Fruit fly (Drosophila melanogaster): ENCODE measurements around the gene CG6441.

- TF ChIP-seq CG15336 (GFP tag; IDR thresholded peaks at IDR 0.05) (no peak), CG16779 (tag; optimal IDR thresholded peaks at IDR 0.05) (no peak), acj6 (GFP tag; optimal IDR thresholded peaks at IDR 0.05) (no peak), Hr39 (GFP tag; optimal IDR thresholded peaks at IDR 0.05) (peak; percentile 18), Gug (GFP tag; IDR thresholded peaks at IDR 0.05) (no peak), Hr4 (GFP tag; optimal IDR thresholded peaks at IDR 0.05) (no peak), dac (GFP tag; optimal IDR thresholded peaks at IDR 0.05) (no peak), vri (GFP tag; optimal IDR thresholded peaks at IDR 0.05) (no peak), Sox102F (GFP tag; optimal IDR thresholded peaks at IDR 0.05) (no peak), pdm3 (GFP tag; optimal IDR thresholded peaks at IDR 0.05) (peak; percentile 9), CG34406 (GFP tag; optimal IDR thresholded peaks at IDR 0.05) (peak; percentile 18)
Observed at dm6 chr2L:7426326-7427066, 48.0 kb upstream of the CG6441 start, which contains the start of gene muc.
